Fruit fly (Drosophila melanogaster) S2 (cell line): ENCODE results near the gene CG8043.

Experiments
- CG8478 ChIP-seq: fragments of >200 bp; optimal IDR thresholded peaks from 2 replicates; lab custom pipeline; 2018
- CTCF ChIP-seq, 2 experiments: fragments of >200 bp; optimal IDR thresholded peaks; 2 replicates each; lab custom pipeline; 2018

The CG8043 gene

DNA sequence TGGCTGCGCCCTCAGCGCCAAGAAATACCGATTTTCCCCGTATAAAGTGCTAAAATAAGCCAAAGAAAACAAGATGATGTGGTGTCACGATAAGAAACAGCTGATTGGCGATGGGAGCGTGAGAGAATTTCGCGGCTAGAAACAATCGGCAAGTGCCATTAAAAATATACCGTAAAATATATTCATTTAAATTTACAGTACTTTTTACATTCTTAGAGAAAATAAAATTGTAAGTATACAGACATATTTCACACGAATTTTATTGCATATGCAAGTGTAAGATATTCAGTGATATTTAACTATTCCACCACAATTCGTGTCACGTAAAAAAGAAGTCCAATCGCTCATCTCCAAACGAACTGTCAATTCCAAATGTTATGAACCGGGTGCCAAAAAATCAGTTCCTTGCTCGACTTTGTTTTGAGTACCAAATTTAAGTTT, at the start of gene CG8043, which contains the start of the genes Unc50 and CG11755:
Gene CG8043 (plus strand): TSS at position 356 of the 441 bp plus-strand sequence.
Gene Unc50 (minus strand): TSS at position 54 of the 441 bp plus-strand sequence.
Gene CG11755 (plus strand): TSS at position 356 of the 441 bp plus-strand sequence.
- no peak for TF ChIP-seq CTCF (optimal IDR thresholded peaks at IDR 0.05; lab: Kevin White, UChicago)
- no peak for TF ChIP-seq CG8478 (lab: Kevin White, UChicago)

dm6 chr3R:8635778-8636177, 40.9 kb upstream of the CG8043 start, which contains the start of gene Or85e:
TSS of gene Or85e (minus strand) at chr3R:8635878.
- TF ChIP-seq CTCF (optimal IDR thresholded peaks at IDR 0.05; lab: Kevin White, UChicago) (no peak), CG8478 (lab: Kevin White, UChicago) (no peak)

DNA sequence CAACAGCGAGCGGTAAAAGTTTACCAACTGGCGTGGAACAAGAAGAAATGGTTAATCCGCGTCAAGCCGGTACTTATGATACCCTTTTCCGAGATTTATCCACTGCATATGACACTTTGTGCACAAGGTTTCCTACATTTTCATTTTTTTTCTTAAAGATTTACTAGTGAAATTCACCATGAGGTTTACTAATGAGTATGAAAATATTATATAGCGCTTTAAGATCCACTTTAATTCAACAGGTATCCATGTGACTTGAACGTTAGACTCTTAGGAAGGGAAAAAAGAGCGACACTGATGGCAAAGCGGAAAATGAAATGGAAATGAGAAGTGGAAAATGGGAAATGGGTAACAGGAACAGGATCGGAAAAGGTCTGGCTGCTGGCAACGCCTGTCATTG, 38.1 kb upstream of the CG8043 start:
- TF ChIP-seq CTCF (optimal IDR thresholded peaks at IDR 0.05; lab: Kevin White, UChicago): no peak
- TF ChIP-seq CG8478 (lab: Kevin White, UChicago): no peak

- TF ChIP-seq CTCF (optimal IDR thresholded peaks at IDR 0.05; lab: Kevin White, UChicago) (no peak), CG8478 (lab: Kevin White, UChicago) (no peak)
Observed at dm6 chr3R:8642376-8642966, 34.2 kb upstream of the CG8043 start.

DNA sequence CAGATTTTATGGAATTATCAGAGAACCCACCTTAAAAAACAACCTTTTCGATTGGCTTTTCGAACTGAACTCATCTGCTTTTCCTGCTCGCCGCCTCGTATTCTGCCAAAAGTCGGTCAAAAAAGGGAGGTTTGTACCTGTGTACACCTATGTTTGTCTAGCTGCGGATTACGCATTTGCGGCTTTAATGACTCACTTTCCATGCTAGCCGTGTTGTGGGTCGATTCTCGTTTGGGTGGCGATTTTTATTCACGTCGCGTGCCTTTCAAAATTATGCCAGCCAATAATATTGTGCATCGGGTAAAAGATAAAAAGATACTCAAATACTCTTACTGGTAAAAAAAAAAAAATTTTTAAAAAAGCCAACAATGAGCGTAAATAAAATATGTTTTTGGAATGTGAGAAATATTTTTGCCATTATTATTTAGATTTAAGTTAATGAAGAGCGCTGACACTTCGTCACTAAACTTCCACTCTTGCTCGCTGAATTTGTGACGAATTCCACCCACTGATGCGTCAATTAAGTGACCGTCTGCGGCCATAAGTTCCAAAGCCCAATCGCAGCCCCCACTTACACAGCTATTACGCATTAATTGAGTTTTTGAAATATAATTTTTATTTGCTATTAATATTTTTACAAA, 31.0 kb upstream of the CG8043 start, which contains the start of gene Cyp313b1:
Gene Cyp313b1 (minus strand): TSS at position 71 of the 641 bp plus-strand sequence.
- TF ChIP-seq CTCF (optimal IDR thresholded peaks at IDR 0.05; lab: Kevin White, UChicago) (no peak), CG8478 (lab: Kevin White, UChicago) (no peak)

DNA sequence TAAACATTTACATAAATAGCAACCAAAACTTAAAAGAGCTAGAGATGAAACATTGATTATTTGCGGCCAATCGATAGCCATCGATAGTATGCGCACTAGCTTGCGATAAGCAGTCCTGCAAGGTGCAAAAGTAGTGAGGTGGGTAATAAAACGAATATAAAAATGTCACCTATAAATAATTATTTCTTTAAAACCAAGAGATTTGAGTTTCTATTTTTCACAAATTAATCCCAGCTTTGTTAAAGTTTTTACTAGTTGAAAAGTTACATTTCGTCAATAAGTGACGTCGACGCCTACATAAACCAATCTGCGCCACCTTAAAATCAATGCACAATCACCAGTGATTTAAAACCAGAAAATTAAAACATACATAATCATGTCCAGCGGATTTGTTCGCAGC, 26.0 kb upstream of the CG8043 start, which contains the start of the genes Mkk4 and SLIRP2:
Gene Mkk4 (minus strand): TSS at position 56 of the 400 bp plus-strand sequence.
Gene SLIRP2 (plus strand): TSS at position 344 of the 400 bp plus-strand sequence.
- TF ChIP-seq CG8478 (lab: Kevin White, UChicago) (no peak), CTCF (optimal IDR thresholded peaks at IDR 0.05; lab: Kevin White, UChicago) (no peak)

dm6 chr3R:8652731-8653130, 24.0 kb upstream of the CG8043 start, which contains the start of the genes Sys1 and Dhod:
TSS of gene Sys1 (plus strand) at chr3R:8652821.
TSS of gene Dhod (minus strand) at chr3R:8652916.
- TF ChIP-seq CG8478 (lab: Kevin White, UChicago) (no peak), CTCF (optimal IDR thresholded peaks at IDR 0.05; lab: Kevin White, UChicago) (no peak)

DNA sequence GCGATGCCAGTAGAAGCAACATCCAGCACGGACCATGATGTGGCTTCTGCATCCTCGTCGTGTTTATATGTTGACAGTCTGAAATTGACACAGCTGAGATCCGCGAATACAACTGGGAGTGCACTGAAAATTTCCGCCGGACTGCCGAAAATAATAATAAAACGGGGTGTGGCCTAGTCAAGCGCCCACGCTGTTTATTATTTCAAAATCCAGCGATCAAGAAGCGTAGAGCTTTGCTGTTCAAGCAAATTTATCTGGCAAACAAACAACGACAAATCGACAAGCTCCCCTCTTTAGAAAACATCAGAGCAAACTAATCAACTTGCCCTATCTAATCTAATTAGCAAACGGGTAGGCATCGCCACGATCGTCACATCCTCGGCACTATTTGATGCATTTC, 22.7 kb upstream of the CG8043 start:
- TF ChIP-seq CG8478 (lab: Kevin White, UChicago) (no peak), CTCF (optimal IDR thresholded peaks at IDR 0.05; lab: Kevin White, UChicago) (no peak)

DNA sequence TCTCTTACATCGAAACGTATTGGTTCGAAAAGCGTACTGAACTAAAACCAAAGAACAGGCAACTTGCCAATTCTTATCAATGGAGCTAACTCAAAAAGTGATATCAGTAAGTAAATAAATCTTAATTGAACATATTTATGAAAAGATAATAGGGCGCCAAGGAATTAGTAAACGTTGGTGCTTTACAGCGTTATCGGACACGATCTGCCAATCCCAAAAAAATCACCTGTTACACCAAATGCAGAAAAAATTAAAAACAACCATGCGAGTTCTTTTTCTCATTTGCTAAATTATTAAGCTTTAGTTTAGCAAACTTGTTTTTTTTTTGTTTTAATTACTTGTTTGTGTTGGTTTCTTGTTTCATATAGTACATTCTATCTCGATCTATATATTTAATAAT, 22.0 kb upstream of the CG8043 start, which contains the start of gene CG42489:
Gene CG42489 (minus strand): TSS at position 101 of the 400 bp plus-strand sequence.
- TF ChIP-seq CG8478 (lab: Kevin White, UChicago) (no peak), CTCF (optimal IDR thresholded peaks at IDR 0.05; lab: Kevin White, UChicago) (no peak)

DNA sequence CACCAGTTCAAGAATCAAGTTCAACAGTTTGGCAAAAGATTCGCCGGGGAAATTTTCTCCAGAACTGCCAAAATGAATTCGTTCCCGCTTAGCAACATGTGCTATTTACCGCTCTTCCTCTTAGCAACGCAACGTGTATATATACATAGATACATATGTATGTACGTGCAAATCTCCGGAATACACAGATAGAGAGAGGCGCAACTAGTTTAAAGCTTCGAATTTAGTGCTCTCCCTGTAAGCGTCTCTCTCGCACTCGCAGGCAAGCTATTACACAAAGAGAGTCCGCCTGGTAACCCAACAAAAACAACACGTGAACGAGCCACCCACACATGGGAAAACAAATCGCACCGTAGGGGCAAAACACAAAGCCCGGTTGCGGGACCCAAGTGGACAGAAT, 18.0 kb upstream of the CG8043 start:
- TF ChIP-seq CG8478 (lab: Kevin White, UChicago) (no peak), CTCF (optimal IDR thresholded peaks at IDR 0.05; lab: Kevin White, UChicago) (no peak)

- no peak for TF ChIP-seq CG8478 (lab: Kevin White, UChicago)
Observed at dm6 chr3R:8659200-8659897, 17.4 kb upstream of the CG8043 start.

- TF ChIP-seq CG8478 (lab: Kevin White, UChicago): no peak
- TF ChIP-seq CTCF (optimal IDR thresholded peaks at IDR 0.05; lab: Kevin White, UChicago): peak; percentile 71 to 72
Observed at dm6 chr3R:8659907-8660660, 16.6 kb upstream of the CG8043 start.

DNA sequence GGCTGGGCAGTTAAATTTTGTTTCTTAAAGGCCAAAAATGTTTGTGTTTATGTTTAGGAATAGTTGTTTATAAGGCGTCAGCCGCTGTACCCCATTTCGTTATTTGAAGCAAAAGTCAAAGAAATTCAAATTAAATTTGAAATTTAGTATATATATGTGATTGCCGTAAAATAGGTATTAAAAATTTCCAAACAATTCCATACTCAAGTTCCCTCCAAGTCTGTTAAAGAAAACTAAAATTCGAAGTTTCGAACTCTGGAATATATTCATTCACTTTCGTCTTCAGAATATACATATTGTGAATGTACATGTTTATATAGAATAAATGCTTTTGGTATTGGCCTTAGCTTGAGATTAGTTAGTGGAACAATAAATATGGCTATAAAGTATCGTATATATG, 16.1 kb upstream of the CG8043 start, which contains the start of gene bel:
Gene bel (minus strand): TSS at position 101 of the 400 bp plus-strand sequence.
- TF ChIP-seq CTCF (optimal IDR thresholded peaks at IDR 0.05; lab: Kevin White, UChicago): no peak
- TF ChIP-seq CG8478 (lab: Kevin White, UChicago): no peak
